Worm (Caenorhabditis elegans) whole organism, midembryonic: Measurements from ENCODE around the gene ccm-3.

Experiments used
- T22C8.4 ChIP-seq: fragments of 200-800 bp; sonication (Bioruptor generic); IDR thresholded peaks from 2 replicates; pipeline ENCODE4 v1.3.6; 2022; ENCODE audit warnings: missing genetic modification characterization, missing compliant biosample characterization
- cog-1 ChIP-seq: sonication (generic microtip); optimal IDR thresholded peaks from 2 replicates; lab custom pipeline; 2016; ENCODE audit warnings: missing genetic modification characterization, missing compliant biosample characterization
- flt-1 ChIP-seq: fragments of 200-800 bp; sonication (Bioruptor generic); IDR thresholded peaks from 2 replicates; pipeline ENCODE4 v1.3.6; 2022; ENCODE audit warnings: missing genetic modification characterization, missing compliant biosample characterization
- klf-2 ChIP-seq: fragments of 200-800 bp; sonication (Bioruptor generic); conservative IDR thresholded peaks from 2 replicates; pipeline ENCODE4 v1.3.6; 2022; ENCODE audit warnings: missing genetic modification reagents, missing genetic modification characterization, missing compliant biosample characterization
- med-1 ChIP-seq: sonication (generic microtip); optimal IDR thresholded peaks from 2 replicates; lab custom pipeline; 2017; ENCODE audit warnings: missing genetic modification characterization, mild to moderate bottlenecking, missing compliant biosample characterization, antibody characterized with exemption, missing genetic modification reagents; ENCODE audit not compliant: insufficient read depth
- ref-1 ChIP-seq: fragments of 200-800 bp; sonication (Bioruptor generic); conservative IDR thresholded peaks from 2 replicates; pipeline ENCODE4 v1.3.6; 2022; ENCODE audit warnings: missing genetic modification reagents, missing genetic modification characterization, missing compliant biosample characterization
- tab-1 ChIP-seq: fragments of 200-800 bp; sonication (Bioruptor generic); IDR thresholded peaks from 2 replicates; pipeline ENCODE4 v1.3.6; 2022; ENCODE audit warnings: missing genetic modification characterization, missing compliant biosample characterization
- ztf-23 ChIP-seq: fragments of 200-800 bp; sonication (Bioruptor generic); IDR thresholded peaks from 2 replicates; pipeline ENCODE4 v1.3.6; 2022; ENCODE audit warnings: missing genetic modification reagents, missing genetic modification characterization, missing compliant biosample characterization
- ztf-29 ChIP-seq: fragments of 200-800 bp; sonication (Bioruptor generic); IDR thresholded peaks from 2 replicates; pipeline ENCODE4 v1.3.6; 2022; ENCODE audit warnings: missing genetic modification reagents, missing genetic modification characterization, missing compliant biosample characterization

ccm-3 gene

DNA sequence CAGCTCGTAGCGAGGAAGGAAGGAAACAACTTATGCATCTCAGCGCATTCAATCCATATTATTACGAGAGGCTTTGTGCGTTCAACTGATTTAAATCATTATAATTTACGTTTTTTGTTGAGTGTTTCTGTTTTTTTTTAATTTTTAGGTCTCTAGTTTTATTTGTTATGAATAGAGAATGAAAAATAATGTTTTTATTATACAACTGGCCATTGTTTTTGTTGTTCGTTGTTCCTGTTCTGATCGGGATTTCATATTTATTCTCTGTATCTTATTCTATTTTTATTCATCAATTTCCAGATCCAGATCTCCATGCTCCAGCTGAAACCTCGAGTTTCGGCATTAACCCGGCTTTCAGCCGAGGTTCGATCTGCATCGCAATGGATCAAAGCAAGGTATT lies 24.8 kb downstream of the ccm-3 start, which contains the start of gene mrps-22:
Gene mrps-22, plus strand, starts transcription at position 301 of the 400 bp plus-strand sequence.
- TF ChIP-seq ztf-23 (GFP tag; lab: Robert Waterston, UW): no peak
- TF ChIP-seq klf-2 (GFP tag; lab: Robert Waterston, UW): no peak
- TF ChIP-seq T22C8.4 (GFP tag; lab: Robert Waterston, UW): no peak
- no peak for TF ChIP-seq ztf-29 (GFP tag; lab: Robert Waterston, UW)
- TF ChIP-seq med-1 (GFP tag; lab: Kevin White, UChicago): no peak
- TF ChIP-seq ref-1 (GFP tag; lab: Robert Waterston, UW): no peak
- TF ChIP-seq flt-1 (GFP tag; lab: Robert Waterston, UW): no peak
- TF ChIP-seq cog-1: no peak
- no peak for TF ChIP-seq tab-1 (GFP tag; lab: Robert Waterston, UW)

DNA sequence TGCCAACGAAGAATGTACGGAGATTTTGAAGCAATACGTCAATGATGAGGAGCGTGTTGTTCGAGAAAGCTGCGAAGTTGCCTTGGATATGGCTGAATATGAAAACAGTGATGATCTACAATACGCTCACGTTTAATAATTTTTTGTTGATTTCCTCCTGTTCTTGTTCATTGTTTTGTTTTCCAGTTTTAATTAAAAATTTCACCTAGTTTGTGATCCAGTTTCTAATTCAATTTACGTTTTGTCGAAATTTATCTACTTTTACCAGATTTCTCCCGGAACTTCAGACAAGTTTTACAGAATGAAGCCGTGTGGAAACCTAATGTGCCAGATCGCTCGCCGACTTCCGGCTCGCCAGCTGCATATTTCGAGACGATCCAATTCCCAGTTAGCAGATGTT lies 26.2 kb downstream of the ccm-3 start, which contains the start of gene dap-3:
Gene dap-3, plus strand, starts transcription at position 301 of the 400 bp plus-strand sequence.
- TF ChIP-seq med-1 (GFP tag; lab: Kevin White, UChicago) (no peak), flt-1 (GFP tag; lab: Robert Waterston, UW) (no peak), ztf-29 (GFP tag; lab: Robert Waterston, UW) (no peak), ref-1 (GFP tag; lab: Robert Waterston, UW) (no peak), ztf-23 (GFP tag; lab: Robert Waterston, UW) (no peak), klf-2 (GFP tag; lab: Robert Waterston, UW) (no peak), tab-1 (GFP tag; lab: Robert Waterston, UW) (no peak), cog-1 (no peak), T22C8.4 (GFP tag; lab: Robert Waterston, UW) (no peak)

DNA sequence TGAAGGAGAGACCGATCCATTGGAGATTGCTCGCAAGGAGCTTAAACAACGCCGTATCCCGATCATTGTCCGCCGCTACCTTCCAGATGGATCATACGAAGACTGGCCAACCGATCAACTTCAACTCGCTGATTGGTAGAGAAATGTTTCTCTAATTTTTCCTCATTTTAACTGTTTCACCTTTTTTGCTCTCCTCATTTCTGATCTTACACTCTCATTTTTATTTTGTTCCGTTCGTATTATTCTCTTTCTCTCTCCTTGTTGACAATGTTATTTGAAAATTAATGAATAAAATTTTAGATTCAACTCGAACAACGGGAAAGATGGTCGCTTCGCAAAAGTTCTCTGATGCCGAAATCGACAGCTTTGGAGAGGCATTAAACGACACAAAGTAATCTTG lies 27.4 kb downstream of the ccm-3 start, which contains the start of gene dohh-1:
Gene dohh-1, plus strand, starts transcription at position 301 of the 400 bp plus-strand sequence.
- TF ChIP-seq ztf-23 (GFP tag; lab: Robert Waterston, UW) (no peak), ztf-29 (GFP tag; lab: Robert Waterston, UW) (no peak), tab-1 (GFP tag; lab: Robert Waterston, UW) (no peak), ref-1 (GFP tag; lab: Robert Waterston, UW) (no peak), klf-2 (GFP tag; lab: Robert Waterston, UW) (no peak), T22C8.4 (GFP tag; lab: Robert Waterston, UW) (no peak), flt-1 (GFP tag; lab: Robert Waterston, UW) (no peak)

DNA sequence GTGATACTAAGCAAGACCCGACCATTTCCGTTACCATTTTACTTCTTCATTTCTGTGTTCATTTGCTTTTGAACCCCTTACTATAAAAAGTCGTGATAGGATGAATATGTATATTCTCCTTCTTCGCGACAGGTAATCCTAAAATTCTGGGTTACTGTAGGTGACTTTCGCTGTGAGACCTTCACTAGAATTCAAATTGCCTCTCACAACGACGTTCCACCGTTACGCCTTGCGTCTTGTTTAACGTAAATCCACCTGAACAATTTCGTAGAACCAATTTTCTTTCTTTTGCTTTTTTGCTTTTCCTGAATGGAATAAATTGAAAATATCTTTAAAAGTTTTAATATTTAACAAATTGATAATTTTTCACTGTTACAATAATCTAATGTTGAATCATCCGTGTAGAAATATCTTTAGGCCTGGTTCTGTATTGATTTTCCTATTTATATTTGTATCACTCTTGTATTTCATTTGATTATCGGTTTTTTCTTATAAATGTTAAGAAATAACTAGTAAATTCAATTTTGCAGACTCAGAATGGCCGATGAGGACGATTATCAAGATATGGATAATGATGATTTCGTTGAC lies 28.1 kb downstream of the ccm-3 start, which contains the start of gene rpb-6:
Gene rpb-6, plus strand, starts transcription at position 538 of the 588 bp plus-strand sequence.
- no peak for TF ChIP-seq tab-1 (GFP tag; lab: Robert Waterston, UW)
- TF ChIP-seq klf-2 (GFP tag; lab: Robert Waterston, UW): no peak
- TF ChIP-seq ztf-29 (GFP tag; lab: Robert Waterston, UW): no peak
- no peak for TF ChIP-seq flt-1 (GFP tag; lab: Robert Waterston, UW)
- TF ChIP-seq cog-1: no peak
- TF ChIP-seq ref-1 (GFP tag; lab: Robert Waterston, UW): no peak
- TF ChIP-seq T22C8.4 (GFP tag; lab: Robert Waterston, UW): no peak
- no peak for TF ChIP-seq ztf-23 (GFP tag; lab: Robert Waterston, UW)
- no peak for TF ChIP-seq med-1 (GFP tag; lab: Kevin White, UChicago)

DNA sequence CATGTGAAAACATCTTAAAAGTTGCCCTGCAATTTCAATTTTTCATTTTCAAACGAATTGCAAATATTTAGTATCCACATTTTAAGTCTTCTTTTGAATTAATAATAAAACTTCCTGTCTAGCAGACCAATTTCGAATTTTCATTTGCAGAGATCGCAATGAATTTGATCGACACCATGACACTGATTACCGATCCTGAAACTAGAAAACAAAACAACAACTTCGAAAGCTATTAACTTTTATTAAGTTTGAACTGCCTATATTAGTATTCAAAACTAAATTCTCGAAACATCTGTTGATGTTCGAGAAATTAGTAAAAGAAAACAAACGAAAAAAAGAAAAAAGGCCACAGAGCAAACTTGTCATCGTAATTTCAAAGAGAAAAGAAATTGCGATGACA lies 32.9 kb downstream of the ccm-3 start:
- TF ChIP-seq ztf-23 (GFP tag; lab: Robert Waterston, UW) (no peak), T22C8.4 (GFP tag; lab: Robert Waterston, UW) (no peak), ref-1 (GFP tag; lab: Robert Waterston, UW) (no peak)

DNA sequence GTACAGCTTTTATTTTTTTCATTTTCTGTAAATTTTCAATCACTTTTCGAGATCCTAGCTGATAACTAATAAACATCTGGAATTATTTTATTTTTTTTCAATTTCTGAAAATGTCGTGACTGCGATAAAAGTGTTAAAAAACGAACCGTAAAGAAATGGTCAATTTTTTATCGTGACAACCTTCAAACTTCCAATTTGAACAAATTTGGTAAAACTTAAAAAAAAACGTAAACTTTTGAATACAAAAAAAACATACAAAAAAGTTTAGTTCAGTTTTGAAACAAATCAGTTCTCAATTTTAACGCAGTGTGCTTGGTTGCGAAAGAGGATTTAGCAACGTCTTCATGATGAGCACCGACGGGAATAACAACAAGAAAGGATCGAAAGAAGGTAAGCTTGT lies 35.1 kb downstream of the ccm-3 start, which contains the start of gene C06A1.3:
Gene C06A1.3, plus strand, starts transcription at position 301 of the 400 bp plus-strand sequence.
- TF ChIP-seq T22C8.4 (GFP tag; lab: Robert Waterston, UW) (no peak), cog-1 (no peak), med-1 (GFP tag; lab: Kevin White, UChicago) (no peak), ztf-29 (GFP tag; lab: Robert Waterston, UW) (no peak), ztf-23 (GFP tag; lab: Robert Waterston, UW) (no peak), flt-1 (GFP tag; lab: Robert Waterston, UW) (no peak), klf-2 (GFP tag; lab: Robert Waterston, UW) (no peak), tab-1 (GFP tag; lab: Robert Waterston, UW) (no peak), ref-1 (GFP tag; lab: Robert Waterston, UW) (no peak)

DNA sequence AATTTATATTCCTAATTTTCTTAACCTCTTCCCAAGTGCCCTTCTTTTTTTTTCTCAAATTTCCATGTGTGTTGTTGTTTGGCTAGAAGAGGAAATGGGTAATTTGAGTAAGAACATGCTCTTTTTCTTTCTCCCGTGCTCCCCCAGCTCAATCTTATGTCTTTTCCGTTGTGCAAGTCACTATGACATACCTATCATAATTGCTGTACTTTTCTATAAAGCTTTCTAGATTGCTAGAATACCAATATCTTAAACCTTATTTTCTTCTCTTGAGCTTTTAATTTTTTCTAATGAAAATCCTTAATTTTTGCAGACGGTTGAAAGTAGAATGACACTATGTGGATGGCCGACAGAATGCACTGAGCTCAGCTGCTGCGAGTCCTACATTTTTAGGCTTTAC lies 36.8 kb downstream of the ccm-3 start, which contains the start of gene txt-13:
Gene txt-13, plus strand, starts transcription at position 301 of the 400 bp plus-strand sequence.
- no peak for TF ChIP-seq flt-1 (GFP tag; lab: Robert Waterston, UW)

DNA sequence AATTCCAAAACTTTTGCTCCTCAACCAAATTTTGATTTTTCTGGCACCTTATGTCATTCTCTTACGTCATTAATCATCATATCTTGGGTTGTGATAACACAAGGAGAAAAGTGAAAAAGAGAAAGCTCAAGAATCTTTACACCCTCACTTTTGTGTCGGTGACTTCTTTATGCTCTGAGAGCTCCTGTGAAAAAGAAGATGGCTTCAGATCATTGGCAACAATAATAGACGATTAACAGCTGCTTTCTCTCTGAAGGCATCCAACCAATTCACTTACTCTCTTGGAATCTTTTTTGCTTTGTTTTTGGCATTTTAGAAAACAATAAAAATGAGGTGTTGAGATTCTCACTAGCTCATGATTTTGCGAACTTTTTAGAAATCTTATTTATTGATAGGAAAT lies 37.6 kb downstream of the ccm-3 start:
- TF ChIP-seq ztf-23 (GFP tag; lab: Robert Waterston, UW): no peak

DNA sequence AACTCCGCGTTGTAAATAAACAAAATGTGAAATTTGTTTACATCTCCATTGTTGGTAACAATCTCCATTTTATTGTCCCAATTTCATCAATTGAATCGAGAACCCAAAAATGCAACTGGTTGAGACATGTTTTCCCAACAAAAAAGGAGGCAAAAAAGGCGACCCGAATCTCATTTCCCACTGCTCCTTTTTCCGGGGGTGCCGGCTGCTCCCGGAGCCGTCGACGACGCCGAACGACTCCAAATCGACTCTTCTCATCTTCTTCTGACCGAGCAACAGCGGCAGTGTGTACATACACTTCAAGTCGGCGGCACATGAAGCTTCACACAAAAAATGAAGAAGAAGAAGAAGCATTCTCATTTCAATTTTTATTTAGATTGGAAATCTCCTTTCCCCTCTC lies 40.6 kb downstream of the ccm-3 start:
- TF ChIP-seq T22C8.4 (GFP tag; lab: Robert Waterston, UW): no peak
- no peak for TF ChIP-seq ztf-23 (GFP tag; lab: Robert Waterston, UW)
- no peak for TF ChIP-seq cog-1
- no peak for TF ChIP-seq med-1 (GFP tag; lab: Kevin White, UChicago)
- no peak for TF ChIP-seq ref-1 (GFP tag; lab: Robert Waterston, UW)
- TF ChIP-seq flt-1 (GFP tag; lab: Robert Waterston, UW): no peak
- TF ChIP-seq tab-1 (GFP tag; lab: Robert Waterston, UW): no peak
- TF ChIP-seq klf-2 (GFP tag; lab: Robert Waterston, UW): no peak
- no peak for TF ChIP-seq ztf-29 (GFP tag; lab: Robert Waterston, UW)
